Fruit fly (Drosophila melanogaster): Measurements from ENCODE around the gene CG6304.

DNA sequence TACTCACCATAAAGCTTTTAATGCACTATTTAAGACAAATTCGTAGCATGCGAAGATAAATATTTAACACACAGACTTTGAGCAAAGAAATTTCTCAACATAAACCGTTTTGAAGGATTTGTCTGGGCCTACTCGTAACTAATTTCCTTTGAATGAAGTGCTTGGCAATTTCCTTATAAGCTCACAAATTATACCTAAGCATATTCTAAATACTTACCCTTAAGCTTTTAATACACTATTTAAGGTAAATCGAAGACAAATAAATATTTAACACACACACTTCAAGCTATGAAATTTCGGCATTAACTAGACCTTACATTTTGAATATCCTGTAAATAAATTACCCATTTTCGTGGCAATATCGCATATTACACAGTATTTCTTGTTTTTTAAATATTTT is at the start of gene CG6304:
- TF ChIP-seq br (GFP tag; optimal IDR thresholded peaks at IDR 0.05) (no peak), pan (optimal IDR thresholded peaks at IDR 0.05) (no peak), usp (GFP tag; optimal IDR thresholded peaks at IDR 0.05) (no peak), CG9705 (GFP tag; optimal IDR thresholded peaks at IDR 0.05) (no peak), Mio (GFP tag; optimal IDR thresholded peaks at IDR 0.05) (no peak), Dif (GFP tag; optimal IDR thresholded peaks at IDR 0.05; ENCODE audit: partially characterized antibody) (no peak), psq (GFP tag; optimal IDR thresholded peaks at IDR 0.05) (no peak)
